Fruit fly (Drosophila melanogaster) whole organism, embryonic: ENCODE results near the gene Vps8.

Source experiments
- Ada2b ChIP-seq: fragments of 200-800 bp; sonication (Bioruptor generic); IDR thresholded peaks from 2 replicates; pipeline ENCODE4 v1.3.6; 2022; ENCODE audit warnings: missing biosample characterization, missing genetic modification characterization
- Atf3 ChIP-seq: fragments of 200-800 bp; sonication (Bioruptor generic); optimal IDR thresholded peaks from 3 replicates; lab custom pipeline; 2016; ENCODE audit warnings: missing biosample characterization, missing genetic modification characterization
- Bdp1 ChIP-seq: fragments of 200-800 bp; sonication (Bioruptor generic); optimal IDR thresholded peaks from 3 replicates; lab custom pipeline; 2016; ENCODE audit warnings: missing biosample characterization, missing genetic modification characterization
- CG10959 ChIP-seq: fragments of 200-800 bp; sonication (Bioruptor generic); IDR thresholded peaks from 2 replicates; pipeline ENCODE4 v1.3.6; 2022; ENCODE audit warnings: missing biosample characterization, missing genetic modification characterization
- CG12299 ChIP-seq: fragments of 200-800 bp; sonication (Bioruptor generic); optimal IDR thresholded peaks from 2 replicates; lab custom pipeline; 2018; ENCODE audit warnings: missing biosample characterization, mild to moderate bottlenecking, missing genetic modification characterization
- CG14014 ChIP-seq: fragments of 200-800 bp; sonication (Bioruptor generic); IDR thresholded peaks from 2 replicates; pipeline ENCODE4 v1.3.6; 2022; ENCODE audit warnings: missing biosample characterization, missing genetic modification characterization
- CG15601 ChIP-seq: fragments of 200-800 bp; sonication (Bioruptor generic); optimal IDR thresholded peaks from 3 replicates; lab custom pipeline; 2019; ENCODE audit warnings: missing biosample characterization, mild to moderate bottlenecking, missing genetic modification characterization, moderate library complexity
- CG1602 ChIP-seq: fragments of 200-800 bp; sonication (Bioruptor generic); optimal IDR thresholded peaks from 3 replicates; lab custom pipeline; 2016; ENCODE audit warnings: missing biosample characterization, missing genetic modification characterization
- CG16779 ChIP-seq: fragments of 200-800 bp; sonication (Bioruptor generic); IDR thresholded peaks from 2 replicates; pipeline ENCODE4 v1.3.6; 2022; ENCODE audit warnings: missing biosample characterization, missing genetic modification characterization
- CG17328 ChIP-seq: fragments of 200-800 bp; sonication (Bioruptor generic); IDR thresholded peaks from 2 replicates; pipeline ENCODE4 v1.3.6; 2022; ENCODE audit warnings: missing biosample characterization, missing genetic modification characterization
- CG17829 ChIP-seq: fragments of 200-800 bp; optimal IDR thresholded peaks from 2 replicates; lab custom pipeline; 2019; ENCODE audit warnings: missing biosample characterization, mild to moderate bottlenecking, missing genetic modification characterization, moderate library complexity
- CG18011 ChIP-seq: fragments of 200-800 bp; sonication (Bioruptor generic); optimal IDR thresholded peaks from 2 replicates; lab custom pipeline; 2017; ENCODE audit warnings: missing biosample characterization, missing genetic modification characterization, mild to moderate bottlenecking, moderate library complexity, missing genotype
- CG2129 ChIP-seq: fragments of 200-800 bp; sonication (Bioruptor generic); IDR thresholded peaks from 2 replicates; pipeline ENCODE4 v1.3.6; 2022; ENCODE audit warnings: missing biosample characterization, missing genetic modification characterization; ENCODE audit not compliant: partially characterized antibody
- CG3847 ChIP-seq: fragments of 200-800 bp; sonication (Bioruptor generic); IDR thresholded peaks from 2 replicates; pipeline ENCODE4 v1.3.6; 2022; ENCODE audit warnings: missing biosample characterization, missing genetic modification characterization
- CG3995 ChIP-seq: fragments of 200-800 bp; sonication (Bioruptor generic); optimal IDR thresholded peaks from 3 replicates; lab custom pipeline; 2016; ENCODE audit warnings: missing biosample characterization, missing genetic modification characterization
- CG4404 ChIP-seq: fragments of 200-800 bp; sonication (Bioruptor generic); IDR thresholded peaks from 2 replicates; pipeline ENCODE4 v1.3.6; 2022; ENCODE audit warnings: missing biosample characterization, missing genetic modification characterization
- CG8924 ChIP-seq: fragments of 200-800 bp; optimal IDR thresholded peaks from 3 replicates; lab custom pipeline; 2019; ENCODE audit warnings: missing biosample characterization, mild to moderate bottlenecking, missing genetic modification characterization, moderate library complexity
- CG9727 ChIP-seq: fragments of 200-800 bp; sonication (Bioruptor generic); optimal IDR thresholded peaks from 3 replicates; lab custom pipeline; 2017; ENCODE audit warnings: missing biosample characterization, mild to moderate bottlenecking, missing genetic modification characterization
- CG9817 ChIP-seq: fragments of 200-800 bp; sonication (Bioruptor generic); optimal IDR thresholded peaks from 2 replicates; lab custom pipeline; 2018; ENCODE audit warnings: missing biosample characterization, mild to moderate bottlenecking, missing genetic modification characterization, moderate library complexity
- Chrac-16 ChIP-seq: fragments of 200-800 bp; sonication (Bioruptor generic); optimal IDR thresholded peaks from 3 replicates; lab custom pipeline; 2016; ENCODE audit warnings: missing biosample characterization, missing genetic modification characterization
- Dek ChIP-seq: fragments of 200-800 bp; sonication (Bioruptor generic); optimal IDR thresholded peaks from 3 replicates; lab custom pipeline; 2019; ENCODE audit warnings: missing biosample characterization, mild to moderate bottlenecking, missing genetic modification characterization, moderate library complexity
- Dll ChIP-seq: fragments of 200-800 bp; sonication (Bioruptor generic); IDR thresholded peaks from 4 replicates; pipeline ENCODE4 v1.3.6; 2022; ENCODE audit warnings: missing biosample characterization, missing genetic modification characterization; ENCODE audit not compliant: partially characterized antibody
- E2f1 ChIP-seq: fragments of 200-800 bp; sonication (Bioruptor generic); IDR thresholded peaks from 2 replicates; pipeline ENCODE4 v1.3.6; 2022; ENCODE audit warnings: missing biosample characterization, missing genetic modification characterization
- E2f2 ChIP-seq: fragments of 200-800 bp; sonication (Bioruptor generic); IDR thresholded peaks from 2 replicates; pipeline ENCODE4 v1.3.6; 2022; ENCODE audit warnings: missing biosample characterization, missing genetic modification characterization
- Ets65A ChIP-seq: fragments of 200-800 bp; sonication (Bioruptor generic); peaks from one replicate; lab custom pipeline; 2016; ENCODE audit warnings: missing biosample characterization, missing genetic modification characterization
- Fer1 ChIP-seq: fragments of 200-800 bp; sonication (Bioruptor generic); optimal IDR thresholded peaks from 2 replicates; lab custom pipeline; 2017; ENCODE audit warnings: missing biosample characterization, mild to moderate bottlenecking, missing genetic modification characterization
- Gug ChIP-seq: fragments of 200-800 bp; sonication (Bioruptor generic); IDR thresholded peaks from 4 replicates; pipeline ENCODE4 v1.3.6; 2022; ENCODE audit warnings: missing biosample characterization, missing genetic modification characterization
- HLH3B ChIP-seq: fragments of 200-800 bp; sonication (Bioruptor generic); IDR thresholded peaks from 2 replicates; pipeline ENCODE4 v1.3.6; 2022; ENCODE audit warnings: missing biosample characterization, missing genetic modification characterization
- HLH4C ChIP-seq: fragments of 200-800 bp; sonication (Bioruptor generic); IDR thresholded peaks from 3 replicates; pipeline ENCODE4 v1.3.6; 2022; ENCODE audit warnings: missing biosample characterization, missing genetic modification characterization; ENCODE audit not compliant: partially characterized antibody
- HLH54F ChIP-seq: fragments of 200-800 bp; sonication (Bioruptor generic); optimal IDR thresholded peaks from 3 replicates; lab custom pipeline; 2016; ENCODE audit warnings: missing biosample characterization, missing genetic modification characterization
- Hand ChIP-seq: fragments of 200-800 bp; sonication (Bioruptor generic); optimal IDR thresholded peaks from 2 replicates; lab custom pipeline; 2017; ENCODE audit warnings: mild to moderate bottlenecking, missing biosample characterization, missing genetic modification reagents, missing genetic modification characterization
- HmgD ChIP-seq: fragments of 200-800 bp; sonication (Bioruptor generic); optimal IDR thresholded peaks from 3 replicates; lab custom pipeline; 2016; ENCODE audit warnings: missing biosample characterization, missing genetic modification characterization
- Kr ChIP-seq: fragments of 200-800 bp; sonication (Bioruptor generic); optimal IDR thresholded peaks from 2 replicates; lab custom pipeline; 2017; ENCODE audit warnings: missing biosample characterization, mild to moderate bottlenecking, missing genetic modification characterization
- MBD-R2 ChIP-seq: fragments of 200-800 bp; sonication (Bioruptor generic); IDR thresholded peaks from 2 replicates; pipeline ENCODE4 v1.3.6; 2022; ENCODE audit warnings: missing biosample characterization, missing genetic modification characterization
- MESR4 ChIP-seq: fragments of 200-800 bp; sonication (Bioruptor generic); optimal IDR thresholded peaks from 2 replicates; lab custom pipeline; 2018; ENCODE audit warnings: missing biosample characterization, mild to moderate bottlenecking, missing genetic modification characterization, moderate library complexity
- Mes4 ChIP-seq: fragments of 200-800 bp; sonication (Bioruptor generic); optimal IDR thresholded peaks from 2 replicates; lab custom pipeline; 2016; ENCODE audit warnings: missing biosample characterization, missing genetic modification characterization
- Nf-YB ChIP-seq: fragments of 200-800 bp; sonication (Bioruptor generic); optimal IDR thresholded peaks from 3 replicates; lab custom pipeline; 2019; ENCODE audit warnings: missing biosample characterization, mild to moderate bottlenecking, missing genetic modification characterization, moderate library complexity
- Pdp1 ChIP-seq, 2 experiments: fragments of 200-800 bp; sonication (Bioruptor generic); optimal IDR thresholded peaks; 3 replicates each; lab custom pipeline; 2016; ENCODE audit warnings: missing biosample characterization in 2 of 2, missing genetic modification characterization in 2 of 2, mild to moderate bottlenecking in 1 of 2, moderate library complexity in 1 of 2
- TFAM ChIP-seq: fragments of 200-800 bp; sonication (Bioruptor generic); optimal IDR thresholded peaks from 2 replicates; lab custom pipeline; 2017; ENCODE audit warnings: missing biosample characterization, missing genetic modification characterization, inconsistent platforms
- YL-1 ChIP-seq: fragments of 200-800 bp; sonication (Bioruptor generic); optimal IDR thresholded peaks from 3 replicates; lab custom pipeline; 2017; ENCODE audit warnings: missing biosample characterization, mild to moderate bottlenecking, missing genetic modification characterization
- ase ChIP-seq: fragments of 200-800 bp; sonication (Bioruptor generic); IDR thresholded peaks from 3 replicates; pipeline ENCODE4 v1.3.6; 2022; ENCODE audit warnings: missing biosample characterization, missing genetic modification characterization
- chif ChIP-seq, 2 experiments: fragments of 200-800 bp; sonication (Bioruptor generic); optimal IDR thresholded peaks; 3 replicates each; lab custom pipeline; 2016; ENCODE audit warnings: missing biosample characterization in 2 of 2, missing genetic modification characterization in 2 of 2
- dm ChIP-seq: fragments of 200-800 bp; sonication (Bioruptor generic); optimal IDR thresholded peaks from 3 replicates; lab custom pipeline; 2016; ENCODE audit warnings: missing biosample characterization, missing genetic modification characterization
- eyg ChIP-seq: fragments of 200-800 bp; sonication (Bioruptor generic); optimal IDR thresholded peaks from 3 replicates; lab custom pipeline; 2016; ENCODE audit warnings: missing biosample characterization, missing genetic modification characterization
- fd96Cb ChIP-seq: fragments of 200-800 bp; sonication (Bioruptor generic); optimal IDR thresholded peaks from 2 replicates; lab custom pipeline; 2018; ENCODE audit warnings: missing biosample characterization, mild to moderate bottlenecking, missing genetic modification characterization, moderate library complexity
- ind ChIP-seq: fragments of 200-800 bp; sonication (Bioruptor generic); optimal IDR thresholded peaks from 3 replicates; lab custom pipeline; 2016; ENCODE audit warnings: missing biosample characterization, missing genetic modification characterization
- shn ChIP-seq: fragments of 200-800 bp; sonication (Bioruptor generic); optimal IDR thresholded peaks from 3 replicates; lab custom pipeline; 2016; ENCODE audit warnings: missing biosample characterization, missing genetic modification characterization
- slp2 ChIP-seq: fragments of 200-800 bp; sonication (Bioruptor generic); optimal IDR thresholded peaks from 2 replicates; lab custom pipeline; 2016; ENCODE audit warnings: missing biosample characterization, missing genetic modification characterization
- ssp ChIP-seq: fragments of 200-800 bp; sonication (Bioruptor generic); IDR thresholded peaks from 2 replicates; pipeline ENCODE4 v1.3.6; 2022; ENCODE audit warnings: missing biosample characterization, missing genetic modification characterization
- tio ChIP-seq: fragments of 200-800 bp; sonication (Bioruptor generic); optimal IDR thresholded peaks from 2 replicates; lab custom pipeline; 2017; ENCODE audit warnings: missing biosample characterization, missing genetic modification characterization, inconsistent platforms
- trh ChIP-seq: fragments of 200-800 bp; sonication (Bioruptor generic); optimal IDR thresholded peaks from 2 replicates; lab custom pipeline; 2016; ENCODE audit warnings: missing biosample characterization, missing genetic modification characterization
- ttk ChIP-seq: fragments of 200-800 bp; sonication (Bioruptor generic); IDR thresholded peaks from 2 replicates; pipeline ENCODE4 v2.1.2; 2022; ENCODE audit warnings: missing biosample characterization, missing genetic modification characterization

The Vps8 gene

dm6 chr3L:6488405-6488804 is 6.7 kb downstream of the Vps8 start, which contains the start of the genes CG10147 and Bulli (continued):
- TF ChIP-seq ttk (GFP tag; lab: Robert Waterston, UW) = peak; percentile 98
- peak; percentile 92 to 96 for TF ChIP-seq chif (GFP tag; optimal IDR thresholded peaks at IDR 0.05; lab: Kevin White, UChicago)
- TF ChIP-seq CG9817 (tag; lab: Kevin White, UChicago) = peak; percentile 97
- peak; percentile 94 for TF ChIP-seq ssp
- peak; percentile 94 for TF ChIP-seq Dek (tag; lab: Kevin White, UChicago)
- TF ChIP-seq E2f2 (GFP tag; lab: Robert Waterston, UW) = peak; percentile 78
- peak; percentile 68 for TF ChIP-seq eyg
- TF ChIP-seq ind (GFP tag; lab: Kevin White, UChicago) = peak; percentile 98
- TF ChIP-seq CG17829 = peak; percentile 98
- peak; percentile 99 for TF ChIP-seq CG4404 (GFP tag; lab: Robert Waterston, UW)
- peak; percentile 95 for TF ChIP-seq Fer1 (GFP tag; lab: Kevin White, UChicago)
- TF ChIP-seq HLH54F (GFP tag; lab: Kevin White, UChicago) = peak; percentile 97
- TF ChIP-seq CG9727 (GFP tag; lab: Kevin White, UChicago) = peak; percentile 98
- peak; percentile 98 for TF ChIP-seq fd96Cb (tag; lab: Kevin White, UChicago)
- TF ChIP-seq YL-1 = peak; percentile 91
- peak; percentile 59 for TF ChIP-seq Hand (GFP tag; lab: Kevin White, UChicago)
- peak; percentile 87 for TF ChIP-seq CG18011 (GFP tag; lab: Kevin White, UChicago)
- peak; percentile 100 for TF ChIP-seq Ets65A (GFP tag; lab: Kevin White, UChicago)
- peak; percentile 83 for TF ChIP-seq shn (GFP tag; lab: Kevin White, UChicago)
- peak; percentile 99 for TF ChIP-seq MBD-R2 (GFP tag; lab: Robert Waterston, UW)
- peak; percentile 86 for TF ChIP-seq CG3995 (GFP tag; lab: Kevin White, UChicago)
- peak; percentile 98 for TF ChIP-seq Ada2b (GFP tag; lab: Robert Waterston, UW)
- TF ChIP-seq CG12299 = peak; percentile 93
- peak; percentile 98 for TF ChIP-seq HLH3B (GFP tag; lab: Robert Waterston, UW)
- TF ChIP-seq CG1602 (GFP tag; lab: Kevin White, UChicago) = peak; percentile 99
- peak; percentile 98 for TF ChIP-seq Dll (GFP tag; lab: Robert Waterston, UW)
- peak; percentile 88 for TF ChIP-seq TFAM (GFP tag; lab: Kevin White, UChicago)
- TF ChIP-seq CG3847 (GFP tag; lab: Robert Waterston, UW) = peak; percentile 99
- TF ChIP-seq HmgD (GFP tag; lab: Kevin White, UChicago) = peak; percentile 78
- TF ChIP-seq HLH4C (GFP tag; lab: Robert Waterston, UW) = peak; percentile 92
- TF ChIP-seq CG2129 (GFP tag; lab: Robert Waterston, UW) = peak; percentile 98
- peak; percentile 88 for TF ChIP-seq Bdp1
- TF ChIP-seq CG16779 (GFP tag; lab: Robert Waterston, UW) = peak; percentile 91
- TF ChIP-seq CG8924 = peak; percentile 97
- peak; percentile 93 for TF ChIP-seq Atf3 (GFP tag; lab: Kevin White, UChicago)
- peak; percentile 98 for TF ChIP-seq CG10959 (GFP tag; lab: Robert Waterston, UW)
- TF ChIP-seq slp2 (GFP tag; lab: Kevin White, UChicago) = peak; percentile 89
- TF ChIP-seq Kr = peak; percentile 99
- peak; percentile 99 for TF ChIP-seq Chrac-16 (GFP tag; lab: Kevin White, UChicago)
- TF ChIP-seq CG17328 (GFP tag; lab: Robert Waterston, UW) = peak; percentile 97
- TF ChIP-seq ase (GFP tag; lab: Robert Waterston, UW) = peak; percentile 98
- TF ChIP-seq E2f1 (GFP tag; lab: Robert Waterston, UW) = peak; percentile 97
- peak; percentile 96 for TF ChIP-seq trh (GFP tag; lab: Kevin White, UChicago)
- peak; percentile 64 for TF ChIP-seq MESR4 (GFP tag; lab: Kevin White, UChicago)
- TF ChIP-seq CG15601 (tag; lab: Kevin White, UChicago) = peak; percentile 95
- TF ChIP-seq tio = peak; percentile 97
- peak; percentile 81 for TF ChIP-seq dm (GFP tag; lab: Kevin White, UChicago)
- TF ChIP-seq Mes4 (GFP tag; lab: Kevin White, UChicago) = peak; percentile 82
- TF ChIP-seq Nf-YB (GFP tag; lab: Kevin White, UChicago) = peak; percentile 84
- peak; percentile 98 for TF ChIP-seq CG14014 (GFP tag; lab: Robert Waterston, UW)
- peak; percentile 93 to 95 for TF ChIP-seq Pdp1 (GFP tag; optimal IDR thresholded peaks at IDR 0.05; lab: Kevin White, UChicago)
- peak; percentile 98 for TF ChIP-seq Gug (GFP tag; lab: Robert Waterston, UW)
